Fruit fly (Drosophila melanogaster): ENCODE data around the gene CG15239.

Gene CG15239

DNA sequence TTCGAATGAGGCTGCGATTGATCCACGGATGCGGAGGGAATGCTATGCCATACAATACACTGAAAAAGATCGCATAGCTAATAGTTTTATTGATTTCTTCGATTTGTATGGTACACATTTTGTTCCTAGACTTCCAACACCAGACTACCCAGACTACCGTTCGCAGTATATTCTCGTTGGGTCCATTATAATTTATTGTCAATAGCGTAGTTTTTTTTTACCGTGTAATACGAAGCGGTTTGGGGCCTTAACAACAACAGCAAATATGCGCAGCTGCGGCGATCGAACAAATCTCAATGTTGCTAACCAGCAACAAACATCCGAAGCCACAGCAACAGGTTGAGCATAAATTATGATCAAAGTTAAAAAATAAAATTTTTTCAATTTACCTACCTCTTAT, 45.3 kb upstream of the CG15239 start (continued):
- TF ChIP-seq CG6689 (GFP tag; IDR thresholded peaks at IDR 0.05) (peak; percentile 70), CG16863 (GFP tag; optimal IDR thresholded peaks at IDR 0.05) (peak; percentile 81), CG10431 (GFP tag; optimal IDR thresholded peaks at IDR 0.05) (peak; percentile 41), Eip74EF (GFP tag; optimal IDR thresholded peaks at IDR 0.05) (peak in 1 of 2 experiments; percentile 72), Hr3 (GFP tag; optimal IDR thresholded peaks at IDR 0.05) (peak; percentile 60), unpg (GFP tag; optimal IDR thresholded peaks at IDR 0.05) (peak; percentile 85), CG9817 (tag; optimal IDR thresholded peaks at IDR 0.05) (peak; percentile 80), CG4730 (GFP tag; IDR thresholded peaks at IDR 0.05) (peak; percentile 31; the same call in 1 of the 2 replicates), CG4617 (GFP tag; optimal IDR thresholded peaks at IDR 0.05; ENCODE audit: borderline replicate concordance) (peak; percentile 38), CG7271 (tag; optimal IDR thresholded peaks at IDR 0.05) (no peak), C15 (GFP tag; IDR thresholded peaks at IDR 0.05) (no peak), ind (GFP tag; optimal IDR thresholded peaks at IDR 0.05) (peak; percentile 74), kah (GFP tag; optimal IDR thresholded peaks at IDR 0.05) (peak; percentile 66), tgo (GFP tag; IDR thresholded peaks at IDR 0.05) (peak; percentile 82), Sin3A (optimal IDR thresholded peaks at IDR 0.05) (no peak), CG3726 (GFP tag; IDR thresholded peaks at IDR 0.05) (0 out of 3 replicates have a peak, but pooled peaks have one; percentile 50), abd-A (tag; optimal IDR thresholded peaks at IDR 0.05) (peak; percentile 87), gfzf (GFP tag; optimal IDR thresholded peaks at IDR 0.05) (no peak), Gug (GFP tag; IDR thresholded peaks at IDR 0.05) (peak; percentile 66), dimm (GFP tag; IDR thresholded peaks at IDR 0.05) (no peak), Mad (GFP tag; optimal IDR thresholded peaks at IDR 0.05) (peak; percentile 68), chinmo (GFP tag; IDR thresholded peaks at IDR 0.05; ENCODE audit: partially characterized antibody) (0 out of 4 replicates have a peak, but pooled peaks have one; percentile 59), CG14050 (GFP tag; IDR thresholded peaks at IDR 0.05) (peak; percentile 44; the same call in 1 of the 3 replicates), Max (GFP tag; optimal IDR thresholded peaks at IDR 0.05) (peak; percentile 66), CG17328 (GFP tag; IDR thresholded peaks at IDR 0.05) (peak; percentile 72), CG6254 (GFP tag; optimal IDR thresholded peaks at IDR 0.05) (peak; percentile 48), CG4820 (GFP tag; optimal IDR thresholded peaks at IDR 0.05) (peak; percentile 68), CG31365 (tag; optimal IDR thresholded peaks at IDR 0.05) (peak; percentile 59), en (GFP tag; optimal IDR thresholded peaks at IDR 0.05) (peak; percentile 70), CG9609 (GFP tag; optimal IDR thresholded peaks at IDR 0.05) (peak; percentile 69), pzg (GFP tag; optimal IDR thresholded peaks at IDR 0.05) (no peak), tll (GFP tag; optimal IDR thresholded peaks at IDR 0.05) (no peak), HLH4C (GFP tag; IDR thresholded peaks at IDR 0.05; ENCODE audit: partially characterized antibody) (no peak), CG4854 (GFP tag; optimal IDR thresholded peaks at IDR 0.05) (peak; percentile 58), repo (GFP tag; optimal IDR thresholded peaks at IDR 0.05) (peak; percentile 75), CG34224 (GFP tag; IDR thresholded peaks at IDR 0.05; ENCODE audit: partially characterized antibody) (no peak), CG16815 (GFP tag; optimal IDR thresholded peaks at IDR 0.05) (peak; percentile 42), Atf6 (GFP tag; IDR thresholded peaks at IDR 0.05) (peak; percentile 77), onecut (GFP tag; IDR thresholded peaks at IDR 0.05) (peak; percentile 78), CG15696 (tag; optimal IDR thresholded peaks at IDR 0.05) (peak; percentile 74), slp2 (GFP tag; optimal IDR thresholded peaks at IDR 0.05) (peak; percentile 70), CG7963 (GFP tag; IDR thresholded peaks at IDR 0.05; ENCODE audit: partially characterized antibody) (no peak), Tbp (GFP tag; optimal IDR thresholded peaks at IDR 0.05) (no peak), nom (GFP tag; optimal IDR thresholded peaks at IDR 0.05) (peak; percentile 12), Stat92E (GFP tag; optimal IDR thresholded peaks at IDR 0.05) (no peak), lov (optimal IDR thresholded peaks at IDR 0.05) (no peak), lov (GFP tag; IDR thresholded peaks at IDR 0.05) (peak; percentile 70; the same call in 2 of the 3 replicates), CG6813 (GFP tag; optimal IDR thresholded peaks at IDR 0.05) (peak; percentile 80), CG10979 (tag; optimal IDR thresholded peaks at IDR 0.05) (peak; percentile 71), Sox102F (GFP tag; optimal IDR thresholded peaks at IDR 0.05) (peak; percentile 82)
